Worm (Caenorhabditis elegans): ENCODE results near the gene Y56A3A.16.

Gene Y56A3A.16

ce11 chrIII:11915666-11916065 lies 1.5 kb upstream of the Y56A3A.16 start, which contains the start of the genes ndab-1 and npp-16:
Gene ndab-1 (minus strand): TSS chrIII:11915712.
Gene npp-16 (plus strand): TSS chrIII:11915928.
- TF ChIP-seq M03D4.4 (tag; optimal IDR thresholded peaks at IDR 0.05) (peak; percentile 39), unc-39 (tag; optimal IDR thresholded peaks at IDR 0.05) (no peak), snpc-4 (tag; optimal IDR thresholded peaks at IDR 0.05) (no peak), nhr-28 (tag; optimal IDR thresholded peaks at IDR 0.05) (no peak), nhr-237 (tag; optimal IDR thresholded peaks at IDR 0.05) (no peak), elt-1 (tag; optimal IDR thresholded peaks at IDR 0.05; ENCODE audit: borderline replicate concordance, insufficient read depth) (no peak), ces-1 (GFP tag; optimal IDR thresholded peaks at IDR 0.05) (peak; percentile 42), cnd-1 (tag; optimal IDR thresholded peaks at IDR 0.05) (no peak), tbx-8 (GFP tag; optimal IDR thresholded peaks at IDR 0.05) (no peak), sem-2 (GFP tag; optimal IDR thresholded peaks at IDR 0.05) (no peak), nhr-76 (tag; optimal IDR thresholded peaks at IDR 0.05) (no peak), bed-3 (GFP tag; optimal IDR thresholded peaks at IDR 0.05) (no peak)

- TF ChIP-seq snpc-4 (tag; optimal IDR thresholded peaks at IDR 0.05) (no peak), mep-1 (tag; optimal IDR thresholded peaks at IDR 0.05) (no peak), lin-32 (GFP tag; optimal IDR thresholded peaks at IDR 0.05) (no peak), nhr-237 (tag; optimal IDR thresholded peaks at IDR 0.05) (no peak), ces-1 (GFP tag; optimal IDR thresholded peaks at IDR 0.05) (no peak), pha-4 (tag; optimal IDR thresholded peaks at IDR 0.05) (no peak), ceh-83 (GFP tag; optimal IDR thresholded peaks at IDR 0.05) (no peak)
Observed at ce11 chrIII:11909778-11910177, 4.3 kb downstream of the Y56A3A.16 start, which contains the start of gene faah-4. Gene faah-4 (minus strand): TSS chrIII:11909878.

ce11 chrIII:11908660-11909059 lies 5.5 kb downstream of the Y56A3A.16 start, which contains the start of gene fbxb-24:
Gene fbxb-24 (plus strand): TSS chrIII:11908960.
- TF ChIP-seq snpc-4 (tag; optimal IDR thresholded peaks at IDR 0.05) = no peak
- no peak for TF ChIP-seq elt-3 (tag; optimal IDR thresholded peaks at IDR 0.05)

- TF ChIP-seq lsy-2 (tag; optimal IDR thresholded peaks at IDR 0.05) (no peak), nhr-28 (tag; optimal IDR thresholded peaks at IDR 0.05) (no peak)
Observed at ce11 chrIII:11907177-11907576, 6.9 kb downstream of the Y56A3A.16 start, which contains the start of gene sdz-33. Gene sdz-33 (plus strand): TSS chrIII:11907477.

ce11 chrIII:11902782-11903181 lies 11.3 kb downstream of the Y56A3A.16 start:
- no peak for TF ChIP-seq cnd-1 (tag; optimal IDR thresholded peaks at IDR 0.05)
- no peak for TF ChIP-seq zip-8 (tag; optimal IDR thresholded peaks at IDR 0.05)
- TF ChIP-seq M03D4.4 (tag; optimal IDR thresholded peaks at IDR 0.05) = no peak
- TF ChIP-seq drap-1 (GFP tag; optimal IDR thresholded peaks at IDR 0.05) = no peak
- TF ChIP-seq pha-4 (tag; optimal IDR thresholded peaks at IDR 0.05) = no peak
- TF ChIP-seq unc-120 (tag; optimal IDR thresholded peaks at IDR 0.05; ENCODE audit: poor library complexity, severe bottlenecking) = no peak

- TF ChIP-seq ceh-39 (tag; optimal IDR thresholded peaks at IDR 0.05) = no peak
- TF ChIP-seq ztf-11 (tag; optimal IDR thresholded peaks at IDR 0.05) = no peak
- TF ChIP-seq lin-13 (tag; optimal IDR thresholded peaks at IDR 0.05) = no peak
Observed at ce11 chrIII:11900022-11900421, 14.1 kb downstream of the Y56A3A.16 start.

ce11 chrIII:11898169-11898568 lies 16.0 kb downstream of the Y56A3A.16 start, which contains the start of gene tsen-2:
Gene tsen-2 (minus strand): TSS chrIII:11898269.
- TF ChIP-seq nhr-76 (tag; optimal IDR thresholded peaks at IDR 0.05) (no peak), ceh-83 (GFP tag; optimal IDR thresholded peaks at IDR 0.05) (no peak), nhr-2 (tag; optimal IDR thresholded peaks at IDR 0.05) (no peak), mls-2 (tag; optimal IDR thresholded peaks at IDR 0.05) (no peak), nhr-28 (tag; optimal IDR thresholded peaks at IDR 0.05) (no peak), elt-3 (tag; optimal IDR thresholded peaks at IDR 0.05) (no peak), unc-39 (tag; optimal IDR thresholded peaks at IDR 0.05) (no peak), pha-4 (tag; optimal IDR thresholded peaks at IDR 0.05) (no peak), flh-1 (GFP tag; optimal IDR thresholded peaks at IDR 0.05) (no peak), hlh-1 (tag; optimal IDR thresholded peaks at IDR 0.05) (no peak)

Measured in whole organism, mixed stage, embryonic.